Worm (Caenorhabditis elegans): ENCODE results near the gene stg-1.
A peak's percentile ranks its signal among the peaks of the same experiment; 100 is the strongest.

stg-1 gene

DNA sequence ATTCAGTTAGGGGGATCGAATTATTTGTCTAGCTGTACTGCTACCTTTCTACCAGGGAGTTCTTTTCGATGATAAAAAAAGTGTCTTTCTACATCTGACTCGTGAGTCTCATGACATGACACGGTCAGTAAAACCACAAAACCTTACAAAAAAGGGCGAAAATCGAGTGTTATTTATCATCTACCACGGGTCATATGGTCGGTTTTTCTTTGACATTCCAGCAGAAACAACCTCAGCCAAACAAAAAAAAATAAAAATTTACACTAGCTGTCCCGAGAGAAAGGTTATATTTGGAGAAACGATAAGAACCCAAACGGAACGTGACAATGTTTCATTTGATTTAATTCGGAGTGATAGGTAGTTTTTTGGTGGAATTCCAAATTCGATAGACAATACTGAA is 40.8 kb downstream of the stg-1 start (continued):
- TF ChIP-seq unc-86 (tag; optimal IDR thresholded peaks at IDR 0.05) = no peak
- no peak for TF ChIP-seq F16B12.6 (tag; optimal IDR thresholded peaks at IDR 0.05)
- TF ChIP-seq nhr-11 (tag; optimal IDR thresholded peaks at IDR 0.05) = no peak
- TF ChIP-seq isw-1 (GFP tag; IDR thresholded peaks at IDR 0.05) = no peak
- TF ChIP-seq egl-13 (tag; optimal IDR thresholded peaks at IDR 0.05) = no peak
- TF ChIP-seq nhr-77 (tag; optimal IDR thresholded peaks at IDR 0.05) = no peak
- TF ChIP-seq C04F5.9 (tag; optimal IDR thresholded peaks at IDR 0.05) = no peak
- no peak for TF ChIP-seq efl-3 (GFP tag; optimal IDR thresholded peaks at IDR 0.05)
- TF ChIP-seq fkh-8 (tag; optimal IDR thresholded peaks at IDR 0.05) = no peak
- TF ChIP-seq ceh-90 (tag; optimal IDR thresholded peaks at IDR 0.05) = no peak
- no peak for TF ChIP-seq hpl-2 (GFP tag; optimal IDR thresholded peaks at IDR 0.05)
- no peak for TF ChIP-seq fos-1 (tag; optimal IDR thresholded peaks at IDR 0.05)
- no peak for TF ChIP-seq zip-4 (GFP tag; optimal IDR thresholded peaks at IDR 0.05)
- TF ChIP-seq jun-1 (tag; optimal IDR thresholded peaks at IDR 0.05) = no peak
- peak in 1 of 2 experiments; percentile 66 for TF ChIP-seq lsy-2 (tag; optimal IDR thresholded peaks at IDR 0.05)
- TF ChIP-seq sox-4 (tag; optimal IDR thresholded peaks at IDR 0.05) = no peak
- TF ChIP-seq grh-1 (GFP tag; IDR thresholded peaks at IDR 0.05) = no peak
- no peak for TF ChIP-seq lin-13 (GFP tag; optimal IDR thresholded peaks at IDR 0.05)
- TF ChIP-seq lin-39 (tag; optimal IDR thresholded peaks at IDR 0.05) = no peak
- no peak for TF ChIP-seq ceh-88 (GFP tag; IDR thresholded peaks at IDR 0.05)
- no peak for TF ChIP-seq tlp-1 (tag; optimal IDR thresholded peaks at IDR 0.05)
- TF ChIP-seq elt-3 (tag; optimal IDR thresholded peaks at IDR 0.05) = peak in 2 of 6 experiments; percentile 52 to 60
- no peak for TF ChIP-seq pax-3 (tag; optimal IDR thresholded peaks at IDR 0.05)
- TF ChIP-seq ceh-63 (GFP tag; optimal IDR thresholded peaks at IDR 0.05) = no peak
- no peak for TF ChIP-seq nhr-237 (tag; optimal IDR thresholded peaks at IDR 0.05)
- TF ChIP-seq hlh-4 (tag; optimal IDR thresholded peaks at IDR 0.05) = no peak
- no peak for TF ChIP-seq lin-15B (tag; optimal IDR thresholded peaks at IDR 0.05)
- no peak for TF ChIP-seq dpl-1 (GFP tag; optimal IDR thresholded peaks at IDR 0.05)
- no peak for TF ChIP-seq sptf-1 (tag; optimal IDR thresholded peaks at IDR 0.05)
- TF ChIP-seq nhr-90 (tag; optimal IDR thresholded peaks at IDR 0.05; ENCODE audit: poor library complexity) = no peak
- no peak for TF ChIP-seq unc-98 (GFP tag; IDR thresholded peaks at IDR 0.05)
- peak; percentile 45 for TF ChIP-seq tbx-2 (tag; optimal IDR thresholded peaks at IDR 0.05)
- no peak for TF ChIP-seq irx-1 (tag; optimal IDR thresholded peaks at IDR 0.05)
- TF ChIP-seq mab-9 (GFP tag; IDR thresholded peaks at IDR 0.05) = no peak
- no peak for TF ChIP-seq nhr-47 (tag; optimal IDR thresholded peaks at IDR 0.05)
- no peak for TF ChIP-seq ztf-4 (tag; optimal IDR thresholded peaks at IDR 0.05)
- TF ChIP-seq efl-1 (optimal IDR thresholded peaks at IDR 0.05) = no peak
- peak in 1 of 2 experiments; percentile 86 for TF ChIP-seq efl-1 (GFP tag; optimal IDR thresholded peaks at IDR 0.05 in 1 of 2)
- TF ChIP-seq snu-23 (GFP tag; optimal IDR thresholded peaks at IDR 0.05) = peak; percentile 43
- TF ChIP-seq aha-1 (tag; optimal IDR thresholded peaks at IDR 0.05) = no peak
- peak in 1 of 2 experiments; percentile 70 for TF ChIP-seq lin-35 (GFP tag; optimal IDR thresholded peaks at IDR 0.05)
- no peak for TF ChIP-seq sup-37 (GFP tag; optimal IDR thresholded peaks at IDR 0.05)
- TF ChIP-seq mep-1 (tag; optimal IDR thresholded peaks at IDR 0.05) = no peak
- no peak for TF ChIP-seq egl-27 (tag; optimal IDR thresholded peaks at IDR 0.05)
- TF ChIP-seq vab-15 (tag; optimal IDR thresholded peaks at IDR 0.05) = no peak
- TF ChIP-seq ces-1 (GFP tag; optimal IDR thresholded peaks at IDR 0.05) = no peak
- peak; percentile 64 for TF ChIP-seq nhr-20 (tag; optimal IDR thresholded peaks at IDR 0.05)
- TF ChIP-seq rnt-1 (tag; optimal IDR thresholded peaks at IDR 0.05) = no peak
- TF ChIP-seq blmp-1 (tag; optimal IDR thresholded peaks at IDR 0.05) = peak; percentile 56
- no peak for TF ChIP-seq C16A3.4 (tag; optimal IDR thresholded peaks at IDR 0.05)
- no peak for TF ChIP-seq ets-5 (GFP tag; IDR thresholded peaks at IDR 0.05)
- no peak for TF ChIP-seq unc-130 (tag; optimal IDR thresholded peaks at IDR 0.05)
- TF ChIP-seq xbp-1 (tag; optimal IDR thresholded peaks at IDR 0.05) = no peak
- TF ChIP-seq mef-2 (tag; optimal IDR thresholded peaks at IDR 0.05) = no peak
- TF ChIP-seq nhr-19 (GFP tag; conservative IDR thresholded peaks at IDR 0.05) = no peak

Measured in whole organism, L1 larva.